Worm (Caenorhabditis elegans) whole organism, early embryonic: ENCODE data around the gene C18D1.2.

Experiments used
- ceh-13 ChIP-seq: fragments of 200-800 bp; sonication (Bioruptor generic); optimal IDR thresholded peaks from 2 replicates; lab custom pipeline; 2018; ENCODE audit warnings: mild to moderate bottlenecking, missing genetic modification characterization, missing compliant biosample characterization
- ets-7 ChIP-seq: sonication (generic microtip); optimal IDR thresholded peaks from 2 replicates; lab custom pipeline; 2016; ENCODE audit warnings: missing genotype, missing genetic modification characterization, missing compliant biosample characterization
- flt-1 ChIP-seq: fragments of 200-800 bp; sonication (Bioruptor generic); IDR thresholded peaks from 2 replicates; pipeline ENCODE4 v1.3.6; 2022; ENCODE audit warnings: missing genetic modification characterization, missing compliant biosample characterization
- sea-1 ChIP-seq: fragments of 200-800 bp; sonication (Bioruptor generic); conservative IDR thresholded peaks from 2 replicates; pipeline ENCODE4 v1.3.6; 2022; ENCODE audit warnings: missing genetic modification characterization, missing compliant biosample characterization

DNA sequence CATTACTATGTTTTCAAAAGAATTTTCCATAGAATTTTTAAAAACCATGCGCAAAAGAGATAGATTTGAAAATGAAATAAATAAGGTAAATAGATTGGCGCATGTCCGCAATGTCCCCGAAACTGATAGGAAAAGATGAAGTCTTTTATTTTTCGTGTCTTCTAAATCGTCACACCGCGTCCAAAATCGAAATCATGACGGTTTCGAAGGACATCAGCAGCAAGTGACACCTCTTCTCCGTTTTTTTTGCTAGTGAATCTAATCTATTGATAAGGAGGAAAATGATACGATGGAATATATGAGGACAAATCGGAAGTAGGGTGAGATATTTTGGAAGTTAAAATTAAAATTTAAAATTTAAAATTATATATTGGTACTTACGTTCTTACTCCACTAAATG lies 17.2 kb downstream of the C18D1.2 start:
- no peak for TF ChIP-seq ets-7 (tag; lab: Kevin White, UChicago)
- no peak for TF ChIP-seq ceh-13 (GFP tag; lab: Kevin White, UChicago)
- no peak for TF ChIP-seq flt-1 (GFP tag; lab: Robert Waterston, UW)
- TF ChIP-seq sea-1, result no peak
